Fruit fly (Drosophila melanogaster) whole organism, embryonic: ENCODE measurements around the gene Cp36.

Source experiments
- Atf3 ChIP-seq: fragments of 200-800 bp; sonication (Bioruptor generic); optimal IDR thresholded peaks from 3 replicates; lab custom pipeline; 2016; ENCODE audit warnings: missing biosample characterization, missing genetic modification characterization
- Awh ChIP-seq: fragments of 200-800 bp; sonication (Bioruptor generic); IDR thresholded peaks from 2 replicates; pipeline ENCODE4, ENCODE4 v1.3.6; 2022; ENCODE audit warnings: missing biosample characterization, missing genetic modification characterization
- CG11504 ChIP-seq: fragments of 200-800 bp; sonication (Bioruptor generic); optimal IDR thresholded peaks from 3 replicates; lab custom pipeline; 2019; ENCODE audit warnings: missing biosample characterization, mild to moderate bottlenecking, missing genetic modification characterization, moderate library complexity
- CG12769 ChIP-seq: fragments of 200-800 bp; sonication (Bioruptor generic); optimal IDR thresholded peaks from 2 replicates; lab custom pipeline; 2019; ENCODE audit warnings: missing biosample characterization, mild to moderate bottlenecking, missing genetic modification characterization, moderate library complexity
- CG13287 ChIP-seq: fragments of 200-800 bp; sonication (Bioruptor generic); IDR thresholded peaks from 2 replicates; pipeline ENCODE4 v1.3.6; 2022; ENCODE audit warnings: missing biosample characterization, missing genetic modification characterization; ENCODE audit not compliant: partially characterized antibody
- CG13296 ChIP-seq: fragments of 200-800 bp; sonication (Bioruptor generic); optimal IDR thresholded peaks from 3 replicates; lab custom pipeline; 2018; ENCODE audit warnings: missing biosample characterization, mild to moderate bottlenecking, missing genetic modification characterization
- CG14710 ChIP-seq: fragments of 200-800 bp; sonication (Bioruptor generic); optimal IDR thresholded peaks from 3 replicates; lab custom pipeline; 2019; ENCODE audit warnings: missing biosample characterization, mild to moderate bottlenecking, missing genetic modification characterization, moderate library complexity
- CG14860 ChIP-seq: fragments of 200-800 bp; sonication (Bioruptor generic); IDR thresholded peaks from 3 replicates; pipeline ENCODE4 v1.3.6; 2022; ENCODE audit warnings: missing biosample characterization, missing genetic modification characterization; ENCODE audit not compliant: partially characterized antibody
- CG15011 ChIP-seq: fragments of 200-800 bp; sonication (Bioruptor generic); optimal IDR thresholded peaks from 3 replicates; lab custom pipeline; 2018; ENCODE audit warnings: missing biosample characterization, mild to moderate bottlenecking, missing genetic modification characterization
- CG15073 ChIP-seq: fragments of 200-800 bp; sonication (Bioruptor generic); optimal IDR thresholded peaks from 2 replicates; lab custom pipeline; 2016; ENCODE audit warnings: missing biosample characterization, missing genetic modification characterization
- CG17385 ChIP-seq: fragments of 200-800 bp; sonication (Bioruptor generic); optimal IDR thresholded peaks from 3 replicates; lab custom pipeline; 2018; ENCODE audit warnings: missing biosample characterization, mild to moderate bottlenecking, missing genetic modification characterization
- CG2712 ChIP-seq: fragments of 200-800 bp; optimal IDR thresholded peaks from 3 replicates; lab custom pipeline; 2019; ENCODE audit warnings: missing biosample characterization, mild to moderate bottlenecking, missing genetic modification characterization, moderate library complexity
- CG4707 ChIP-seq: fragments of 200-800 bp; sonication (Bioruptor generic); optimal IDR thresholded peaks from 2 replicates; lab custom pipeline; 2018; ENCODE audit warnings: missing biosample characterization, mild to moderate bottlenecking, missing genetic modification characterization, moderate library complexity
- CG5953 ChIP-seq: fragments of 200-800 bp; sonication (Bioruptor generic); IDR thresholded peaks from 2 replicates; pipeline ENCODE4 v1.3.6; 2022; ENCODE audit warnings: missing biosample characterization, missing genetic modification characterization
- CG6654 ChIP-seq: fragments of 200-800 bp; sonication (Bioruptor generic); optimal IDR thresholded peaks from 2 replicates; lab custom pipeline; 2017; ENCODE audit warnings: missing biosample characterization, mild to moderate bottlenecking, missing genetic modification characterization
- CG8089 ChIP-seq: fragments of 200-800 bp; sonication (Bioruptor generic); optimal IDR thresholded peaks from 3 replicates; lab custom pipeline; 2016; ENCODE audit warnings: missing biosample characterization, missing genetic modification characterization
- CG8281 ChIP-seq: fragments of 200-800 bp; sonication (Bioruptor generic); optimal IDR thresholded peaks from 2 replicates; lab custom pipeline; 2018; ENCODE audit warnings: missing biosample characterization, mild to moderate bottlenecking, missing genetic modification characterization, moderate library complexity
- Dp ChIP-seq: fragments of 200-800 bp; sonication (Bioruptor generic); optimal IDR thresholded peaks from 2 replicates; lab custom pipeline; 2018; ENCODE audit warnings: missing biosample characterization, mild to moderate bottlenecking, missing genetic modification characterization, moderate library complexity
- Drgx ChIP-seq: fragments of 200-800 bp; sonication (Bioruptor generic); IDR thresholded peaks from 2 replicates; pipeline ENCODE4 v1.3.6; 2022; ENCODE audit warnings: missing biosample characterization, missing genetic modification characterization
- Ets97D ChIP-seq: fragments of 200-800 bp; sonication (Bioruptor generic); optimal IDR thresholded peaks from 3 replicates; lab custom pipeline; 2016; ENCODE audit warnings: missing biosample characterization, missing genetic modification characterization
- Hr51 ChIP-seq, 2 experiments: fragments of 200-800 bp; sonication (Bioruptor generic); optimal IDR thresholded peaks; 2 replicates in 1 of 2; 3 replicates in 1 of 2; lab custom pipeline; 2016 to 2018; ENCODE audit warnings: missing biosample characterization in 2 of 2, missing genetic modification characterization in 2 of 2, mild to moderate bottlenecking in 1 of 2, moderate library complexity in 1 of 2
- Hr78 ChIP-seq, 2 experiments: fragments of 200-800 bp in 1 of 2; fragments of >200 bp in 1 of 2; sonication (Bioruptor generic) in 1 of 2; optimal IDR thresholded peaks; 2 replicates each; lab custom pipeline; 2017 to 2019; ENCODE audit warnings: missing biosample characterization in 2 of 2, missing genetic modification characterization in 2 of 2, mild to moderate bottlenecking in 1 of 2, moderate library complexity in 1 of 2
- Mad ChIP-seq: fragments of 200-800 bp; sonication (Bioruptor generic); optimal IDR thresholded peaks from 2 replicates; lab custom pipeline; 2016; ENCODE audit warnings: missing biosample characterization, missing genetic modification characterization
- Max ChIP-seq: fragments of 200-800 bp; sonication (Bioruptor generic); optimal IDR thresholded peaks from 2 replicates; lab custom pipeline; 2016; ENCODE audit warnings: missing biosample characterization, mild to moderate bottlenecking, missing genetic modification characterization
- Med ChIP-seq: fragments of 200-800 bp; sonication (Bioruptor generic); peaks from one replicate; lab custom pipeline; 2016; ENCODE audit warnings: missing biosample characterization, missing genetic modification characterization, mild to moderate bottlenecking, inconsistent platforms, moderate library complexity
- Oli ChIP-seq: fragments of 200-800 bp; sonication (Bioruptor generic); optimal IDR thresholded peaks from 2 replicates; lab custom pipeline; 2018; ENCODE audit warnings: missing biosample characterization, mild to moderate bottlenecking, missing genetic modification characterization, moderate library complexity
- Sox100B ChIP-seq: fragments of 200-800 bp; sonication (Bioruptor generic); optimal IDR thresholded peaks from 3 replicates; lab custom pipeline; 2018; ENCODE audit warnings: missing biosample characterization, mild to moderate bottlenecking, missing genetic modification characterization
- bbx ChIP-seq: fragments of 200-800 bp; sonication (Bioruptor generic); IDR thresholded peaks from 2 replicates; pipeline ENCODE4 v1.3.6; 2022; ENCODE audit warnings: missing biosample characterization, missing genetic modification characterization; ENCODE audit not compliant: partially characterized antibody
- dm ChIP-seq: fragments of 200-800 bp; sonication (Bioruptor generic); optimal IDR thresholded peaks from 3 replicates; lab custom pipeline; 2016; ENCODE audit warnings: missing biosample characterization, missing genetic modification characterization
- ewg ChIP-seq: fragments of 200-800 bp; sonication (Bioruptor generic); optimal IDR thresholded peaks from 3 replicates; lab custom pipeline; 2017; ENCODE audit warnings: mild to moderate bottlenecking, missing biosample characterization, missing genetic modification reagents, missing genetic modification characterization
- exex ChIP-seq: fragments of 200-800 bp; sonication (Bioruptor generic); optimal IDR thresholded peaks from 4 replicates; lab custom pipeline; 2018; ENCODE audit warnings: missing biosample characterization, mild to moderate bottlenecking, missing genetic modification characterization, moderate library complexity
- fd102C ChIP-seq: fragments of 200-800 bp; sonication (Bioruptor generic); optimal IDR thresholded peaks from 2 replicates; lab custom pipeline; 2018; ENCODE audit warnings: missing biosample characterization, mild to moderate bottlenecking, missing genetic modification characterization, moderate library complexity
- grn ChIP-seq: fragments of 200-800 bp; sonication (Bioruptor generic); optimal IDR thresholded peaks from 3 replicates; lab custom pipeline; 2017; ENCODE audit warnings: missing biosample characterization, missing genetic modification characterization
- insv ChIP-seq, 2 experiments: fragments of 200-800 bp; sonication (Bioruptor generic); optimal IDR thresholded peaks; 3 replicates each; lab custom pipeline; 2016 to 2018; ENCODE audit warnings: missing biosample characterization in 2 of 2, missing genetic modification characterization in 2 of 2
- ken ChIP-seq: fragments of 200-800 bp; sonication (Bioruptor generic); IDR thresholded peaks from 3 replicates; pipeline ENCODE4 v1.3.6; 2022; ENCODE audit warnings: missing biosample characterization, missing genetic modification characterization
- kni ChIP-seq: fragments of 200-800 bp; sonication (Bioruptor generic); optimal IDR thresholded peaks from 3 replicates; lab custom pipeline; 2017; ENCODE audit warnings: mild to moderate bottlenecking, missing biosample characterization, missing genetic modification reagents, missing genetic modification characterization
- luna ChIP-seq: fragments of 200-800 bp; sonication (Bioruptor generic); optimal IDR thresholded peaks from 2 replicates; lab custom pipeline; 2016; ENCODE audit warnings: missing biosample characterization, missing genetic modification characterization
- mirr ChIP-seq: fragments of 200-800 bp; sonication (Bioruptor generic); optimal IDR thresholded peaks from 3 replicates; lab custom pipeline; 2018; ENCODE audit warnings: missing biosample characterization, mild to moderate bottlenecking, missing genetic modification characterization
- onecut ChIP-seq: fragments of 200-800 bp; sonication (Bioruptor generic); IDR thresholded peaks from 2 replicates; pipeline ENCODE4 v1.3.6; 2022; ENCODE audit warnings: missing biosample characterization, missing genetic modification characterization
- pan ChIP-seq, 4 experiments: fragments of >200 bp in 3 of 4; fragments of 200-800 bp in 1 of 4; sonication (Bioruptor generic) in 1 of 4; optimal IDR thresholded peaks in 3 of 4; IDR thresholded peaks in 1 of 4; 2 replicates each; pipeline versions ENCODE4 v1.3.6 to Lab custom; 2017 to 2022; ENCODE audit warnings: missing biosample characterization in 2 of 4, missing genetic modification characterization in 2 of 4, mixed read lengths in 1 of 4
- pho ChIP-seq: fragments of 200-800 bp; sonication (Bioruptor generic); optimal IDR thresholded peaks from 2 replicates; lab custom pipeline; 2016; ENCODE audit warnings: missing biosample characterization, missing genetic modification characterization
- rib ChIP-seq: fragments of 200-800 bp; sonication (Bioruptor generic); IDR thresholded peaks from 2 replicates; pipeline ENCODE4 v1.3.6; 2022; ENCODE audit warnings: missing biosample characterization, missing genetic modification characterization
- sens-2 ChIP-seq: fragments of 200-800 bp; sonication (Bioruptor generic); IDR thresholded peaks from 2 replicates; pipeline ENCODE4 v1.3.6; 2022; ENCODE audit warnings: missing biosample characterization, missing genetic modification characterization
- stwl ChIP-seq: fragments of 200-800 bp; sonication (Bioruptor generic); optimal IDR thresholded peaks from 3 replicates; lab custom pipeline; 2018; ENCODE audit warnings: missing biosample characterization, mild to moderate bottlenecking, missing genetic modification characterization, moderate library complexity
- tx ChIP-seq: fragments of 200-800 bp; sonication (Bioruptor generic); optimal IDR thresholded peaks from 2 replicates; lab custom pipeline; 2016; ENCODE audit warnings: missing biosample characterization, missing genetic modification characterization
- unc-4 ChIP-seq: fragments of 200-800 bp; sonication (Bioruptor generic); IDR thresholded peaks from 2 replicates; pipeline ENCODE4 v1.3.6; 2022; ENCODE audit warnings: missing biosample characterization, missing genetic modification characterization; ENCODE audit not compliant: partially characterized antibody
- vvl ChIP-seq: fragments of 200-800 bp; sonication (Bioruptor generic); IDR thresholded peaks from 2 replicates; pipeline ENCODE4 v1.3.6; 2022; ENCODE audit warnings: missing biosample characterization, missing genetic modification characterization
- zfh1 ChIP-seq: fragments of 200-800 bp; sonication (Bioruptor generic); IDR thresholded peaks from 3 replicates; pipeline ENCODE4 v1.3.6; 2022; ENCODE audit warnings: missing biosample characterization, missing genetic modification characterization

Gene Cp36

dm6 chrX:8489485-8489970 lies 10.4 kb downstream of the Cp36 start, which contains the start of gene otu (continued):
- TF ChIP-seq pan (optimal IDR thresholded peaks at IDR 0.05; lab: Kevin White, UChicago): no peak
- TF ChIP-seq pan (GFP tag; optimal IDR thresholded peaks at IDR 0.05 in 1 of 2, IDR thresholded peaks at IDR 0.05 in 1 of 2): no peak
- TF ChIP-seq CG5953 (GFP tag; lab: Robert Waterston, UW): no peak
- TF ChIP-seq Awh: no peak
- no peak for TF ChIP-seq Atf3
- peak; percentile 45 for TF ChIP-seq Dp
- TF ChIP-seq Sox100B (GFP tag; lab: Kevin White, UChicago): no peak
- TF ChIP-seq CG6654 (GFP tag; lab: Kevin White, UChicago): no peak
- TF ChIP-seq stwl (tag; lab: Kevin White, UChicago): peak; percentile 65
- TF ChIP-seq CG2712 (tag; lab: Kevin White, UChicago): no peak
- TF ChIP-seq zfh1 (GFP tag; lab: Robert Waterston, UW): no peak
- TF ChIP-seq luna: no peak
- TF ChIP-seq CG13287 (GFP tag; lab: Robert Waterston, UW): 0 out of 2 replicates have a peak, but pooled peaks have one; percentile 14
- no peak for TF ChIP-seq CG8281 (tag; lab: Kevin White, UChicago)
- TF ChIP-seq Drgx (GFP tag; lab: Robert Waterston, UW): no peak
- TF ChIP-seq CG15073: no peak
- peak; percentile 39 for TF ChIP-seq unc-4
- no peak for TF ChIP-seq fd102C
- TF ChIP-seq Mad (GFP tag; lab: Kevin White, UChicago): no peak
- no peak for TF ChIP-seq tx (GFP tag; lab: Kevin White, UChicago)

dm6 chrX:8490291-8490975 lies 11.3 kb downstream of the Cp36 start:
- TF ChIP-seq CG17385 (GFP tag; lab: Kevin White, UChicago) (peak; percentile 25), bbx (GFP tag; lab: Robert Waterston, UW) (no peak), CG8089 (GFP tag; lab: Kevin White, UChicago) (no peak), CG15011 (GFP tag; lab: Kevin White, UChicago) (no peak), kni (GFP tag; lab: Kevin White, UChicago) (no peak), ewg (GFP tag; lab: Kevin White, UChicago) (no peak), exex (tag; lab: Kevin White, UChicago) (peak; percentile 73), CG13296 (GFP tag; lab: Kevin White, UChicago) (no peak), mirr (GFP tag; lab: Kevin White, UChicago) (peak; percentile 48), dm (no peak), rib (GFP tag; lab: Robert Waterston, UW) (no peak), Hr51 (GFP tag; optimal IDR thresholded peaks at IDR 0.05; lab: Kevin White, UChicago) (no peak), Ets97D (GFP tag; lab: Kevin White, UChicago) (no peak), fd102C (no peak), Hr78 (GFP tag; optimal IDR thresholded peaks at IDR 0.05; lab: Kevin White, UChicago) (peak in 1 of 2 experiments; percentile 80), sens-2 (no peak), CG14860 (GFP tag; lab: Robert Waterston, UW) (no peak), CG11504 (no peak), grn (GFP tag; lab: Kevin White, UChicago) (no peak), insv (GFP tag; optimal IDR thresholded peaks at IDR 0.05; lab: Kevin White, UChicago) (no peak), pho (GFP tag; lab: Kevin White, UChicago) (no peak), vvl (GFP tag; lab: Robert Waterston, UW) (no peak), CG4707 (GFP tag; lab: Kevin White, UChicago) (no peak), CG12769 (tag; lab: Kevin White, UChicago) (no peak), Max (GFP tag; lab: Kevin White, UChicago) (no peak), Oli (no peak), onecut (GFP tag; lab: Robert Waterston, UW) (peak; percentile 99), Med (GFP tag; lab: Kevin White, UChicago) (peak; percentile 33), ken (GFP tag; lab: Robert Waterston, UW) (0 out of 3 replicates have a peak, but pooled peaks have one; percentile 29), CG14710 (tag; lab: Kevin White, UChicago) (no peak)
